Fruit fly (Drosophila melanogaster) whole organism, embryonic: ENCODE measurements around the gene Chchd2.

Source experiments
- Bdp1 ChIP-seq: fragments of 200-800 bp; sonication (Bioruptor generic); optimal IDR thresholded peaks from 3 replicates; lab custom pipeline; 2016; ENCODE audit warnings: missing biosample characterization, missing genetic modification characterization
- CG10565 ChIP-seq: fragments of 200-800 bp; sonication (Bioruptor generic); optimal IDR thresholded peaks from 3 replicates; lab custom pipeline; 2016; ENCODE audit warnings: missing biosample characterization, mild to moderate bottlenecking, missing genetic modification characterization
- CG10959 ChIP-seq: fragments of 200-800 bp; sonication (Bioruptor generic); IDR thresholded peaks from 2 replicates; pipeline ENCODE4 v1.3.6; 2022; ENCODE audit warnings: missing biosample characterization, missing genetic modification characterization
- CG11093 ChIP-seq: fragments of 200-800 bp; sonication (Bioruptor generic); IDR thresholded peaks from 3 replicates; pipeline ENCODE4 v1.3.6; 2022; ENCODE audit warnings: missing biosample characterization, missing genetic modification characterization
- CG12236 ChIP-seq: fragments of 200-800 bp; sonication (Bioruptor generic); optimal IDR thresholded peaks from 2 replicates; lab custom pipeline; 2016; ENCODE audit warnings: missing biosample characterization, missing genetic modification characterization
- CG12942 ChIP-seq: fragments of 200-800 bp; sonication (Bioruptor generic); optimal IDR thresholded peaks from 3 replicates; lab custom pipeline; 2016; ENCODE audit warnings: missing biosample characterization, missing genetic modification characterization
- CG14014 ChIP-seq: fragments of 200-800 bp; sonication (Bioruptor generic); IDR thresholded peaks from 2 replicates; pipeline ENCODE4 v1.3.6; 2022; ENCODE audit warnings: missing biosample characterization, missing genetic modification characterization
- CG14965 ChIP-seq: fragments of 200-800 bp; sonication (Bioruptor generic); optimal IDR thresholded peaks from 2 replicates; lab custom pipeline; 2016; ENCODE audit warnings: missing biosample characterization, missing genetic modification characterization, borderline replicate concordance
- CG15073 ChIP-seq: fragments of 200-800 bp; sonication (Bioruptor generic); optimal IDR thresholded peaks from 2 replicates; lab custom pipeline; 2016; ENCODE audit warnings: missing biosample characterization, missing genetic modification characterization
- CG15479 ChIP-seq: fragments of 200-800 bp; sonication (Bioruptor generic); optimal IDR thresholded peaks from 3 replicates; lab custom pipeline; 2019; ENCODE audit warnings: missing biosample characterization, mild to moderate bottlenecking, missing genetic modification characterization, moderate library complexity
- CG17359 ChIP-seq: fragments of 200-800 bp; sonication (Bioruptor generic); optimal IDR thresholded peaks from 3 replicates; lab custom pipeline; 2018; ENCODE audit warnings: missing biosample characterization, mild to moderate bottlenecking, missing genetic modification characterization, moderate library complexity
- CG17612 ChIP-seq: fragments of 200-800 bp; sonication (Bioruptor generic); IDR thresholded peaks from 2 replicates; pipeline ENCODE4 v1.3.6; 2022; ENCODE audit warnings: missing biosample characterization, missing genetic modification characterization
- CG1832 ChIP-seq: fragments of 200-800 bp; sonication (Bioruptor generic); optimal IDR thresholded peaks from 2 replicates; lab custom pipeline; 2017; ENCODE audit warnings: missing biosample characterization, mild to moderate bottlenecking, missing genetic modification characterization, inconsistent platforms
- CG2875 ChIP-seq: fragments of 200-800 bp; sonication (Bioruptor generic); optimal IDR thresholded peaks from 2 replicates; lab custom pipeline; 2017; ENCODE audit warnings: missing biosample characterization, mild to moderate bottlenecking, missing genetic modification characterization, missing genetic modification reagents
- CG30431 ChIP-seq: fragments of 200-800 bp; sonication (Bioruptor generic); optimal IDR thresholded peaks from 2 replicates; lab custom pipeline; 2017; ENCODE audit warnings: missing biosample characterization, missing genetic modification characterization
- CG3407 ChIP-seq: fragments of 200-800 bp; sonication (Bioruptor generic); optimal IDR thresholded peaks from 2 replicates; lab custom pipeline; 2018; ENCODE audit warnings: missing biosample characterization, mild to moderate bottlenecking, missing genetic modification characterization
- CG3847 ChIP-seq: fragments of 200-800 bp; sonication (Bioruptor generic); IDR thresholded peaks from 2 replicates; pipeline ENCODE4 v1.3.6; 2022; ENCODE audit warnings: missing biosample characterization, missing genetic modification characterization
- CG4404 ChIP-seq: fragments of 200-800 bp; sonication (Bioruptor generic); IDR thresholded peaks from 2 replicates; pipeline ENCODE4 v1.3.6; 2022; ENCODE audit warnings: missing biosample characterization, missing genetic modification characterization
- CG5953 ChIP-seq: fragments of 200-800 bp; sonication (Bioruptor generic); IDR thresholded peaks from 2 replicates; pipeline ENCODE4 v1.3.6; 2022; ENCODE audit warnings: missing biosample characterization, missing genetic modification characterization
- CG8290 ChIP-seq, 3 experiments: fragments of 200-800 bp; sonication (Bioruptor generic); optimal IDR thresholded peaks; 2 replicates each; lab custom pipeline; 2016 to 2019; ENCODE audit warnings: missing biosample characterization in 3 of 3, missing genetic modification characterization in 3 of 3, mild to moderate bottlenecking in 2 of 3, moderate library complexity in 1 of 3
- CG8388 ChIP-seq: fragments of 200-800 bp; sonication (Bioruptor generic); optimal IDR thresholded peaks from 2 replicates; lab custom pipeline; 2019; ENCODE audit warnings: missing biosample characterization, mild to moderate bottlenecking, missing genetic modification characterization, moderate library complexity
- D19A ChIP-seq: fragments of 200-800 bp; optimal IDR thresholded peaks from 3 replicates; lab custom pipeline; 2019; ENCODE audit warnings: missing biosample characterization, mild to moderate bottlenecking, missing genetic modification characterization, moderate library complexity
- D19B ChIP-seq: fragments of 200-800 bp; sonication (Bioruptor generic); optimal IDR thresholded peaks from 2 replicates; lab custom pipeline; 2017; ENCODE audit warnings: missing biosample characterization, mild to moderate bottlenecking, missing genetic modification characterization
- Doc3 ChIP-seq: fragments of 200-800 bp; sonication (Bioruptor generic); IDR thresholded peaks from 3 replicates; pipeline ENCODE4 v1.3.6; 2022; ENCODE audit warnings: missing biosample characterization, missing genetic modification characterization; ENCODE audit not compliant: partially characterized antibody
- Elba2 ChIP-seq: fragments of 200-800 bp; sonication (Bioruptor generic); optimal IDR thresholded peaks from 3 replicates; lab custom pipeline; 2016; ENCODE audit warnings: missing biosample characterization, missing genetic modification characterization
- HLHmδ ChIP-seq: fragments of 200-800 bp; sonication (Bioruptor generic); optimal IDR thresholded peaks from 2 replicates; lab custom pipeline; 2018; ENCODE audit warnings: missing biosample characterization, mild to moderate bottlenecking, missing genetic modification characterization, moderate library complexity
- Mad ChIP-seq: fragments of 200-800 bp; sonication (Bioruptor generic); optimal IDR thresholded peaks from 2 replicates; lab custom pipeline; 2016; ENCODE audit warnings: missing biosample characterization, missing genetic modification characterization
- Mes4 ChIP-seq: fragments of 200-800 bp; sonication (Bioruptor generic); optimal IDR thresholded peaks from 2 replicates; lab custom pipeline; 2016; ENCODE audit warnings: missing biosample characterization, missing genetic modification characterization
- Mrtf ChIP-seq: fragments of 200-800 bp; sonication (Bioruptor generic); IDR thresholded peaks from 3 replicates; pipeline ENCODE4 v1.3.6; 2022; ENCODE audit warnings: missing biosample characterization, missing genetic modification characterization
- Oaz ChIP-seq: fragments of 200-800 bp; sonication (Bioruptor generic); IDR thresholded peaks from 2 replicates; pipeline ENCODE4 v1.3.6; 2022; ENCODE audit warnings: missing biosample characterization, missing genetic modification characterization
- Ptx1 ChIP-seq: fragments of 200-800 bp; sonication (Bioruptor generic); IDR thresholded peaks from 2 replicates; pipeline ENCODE4 v1.3.6; 2022; ENCODE audit warnings: missing biosample characterization, missing genetic modification characterization
- Ravus ChIP-seq: fragments of 200-800 bp; sonication (Bioruptor generic); IDR thresholded peaks from 2 replicates; pipeline ENCODE4 v1.3.6; 2022; ENCODE audit warnings: missing biosample characterization, missing genetic modification characterization
- Sry-β ChIP-seq: fragments of 200-800 bp; sonication (Bioruptor generic); optimal IDR thresholded peaks from 2 replicates; lab custom pipeline; 2018; ENCODE audit warnings: missing biosample characterization, mild to moderate bottlenecking, missing genetic modification characterization, moderate library complexity
- ab ChIP-seq: fragments of 200-800 bp; sonication (Bioruptor generic); optimal IDR thresholded peaks from 2 replicates; lab custom pipeline; 2016; ENCODE audit warnings: missing biosample characterization, missing genetic modification characterization
- ase ChIP-seq: fragments of 200-800 bp; sonication (Bioruptor generic); IDR thresholded peaks from 3 replicates; pipeline ENCODE4 v1.3.6; 2022; ENCODE audit warnings: missing biosample characterization, missing genetic modification characterization
- fd102C ChIP-seq: fragments of 200-800 bp; sonication (Bioruptor generic); optimal IDR thresholded peaks from 2 replicates; lab custom pipeline; 2018; ENCODE audit warnings: missing biosample characterization, mild to moderate bottlenecking, missing genetic modification characterization, moderate library complexity
- grn ChIP-seq: fragments of 200-800 bp; sonication (Bioruptor generic); optimal IDR thresholded peaks from 3 replicates; lab custom pipeline; 2017; ENCODE audit warnings: missing biosample characterization, missing genetic modification characterization
- her ChIP-seq: fragments of 200-800 bp; sonication (Bioruptor generic); optimal IDR thresholded peaks from 2 replicates; lab custom pipeline; 2016; ENCODE audit warnings: missing biosample characterization, missing genetic modification characterization
- jigr1 ChIP-seq: fragments of 200-800 bp; sonication (Bioruptor generic); IDR thresholded peaks from 3 replicates; pipeline ENCODE4 v1.3.6; 2022; ENCODE audit warnings: missing biosample characterization, missing genetic modification characterization
- kay ChIP-seq: fragments of 200-800 bp; sonication (Bioruptor generic); optimal IDR thresholded peaks from 2 replicates; lab custom pipeline; 2016; ENCODE audit warnings: missing biosample characterization, missing genetic modification characterization
- nom ChIP-seq: fragments of 200-800 bp; sonication (Bioruptor generic); optimal IDR thresholded peaks from 2 replicates; lab custom pipeline; 2017; ENCODE audit warnings: missing biosample characterization, missing genetic modification characterization, mild to moderate bottlenecking, moderate library complexity, missing genetic modification reagents
- pan ChIP-seq, 4 experiments: fragments of >200 bp in 3 of 4; fragments of 200-800 bp in 1 of 4; sonication (Bioruptor generic) in 1 of 4; optimal IDR thresholded peaks in 3 of 4; IDR thresholded peaks in 1 of 4; 2 replicates each; pipeline versions ENCODE4 v1.3.6 to Lab custom; 2017 to 2022; ENCODE audit warnings: missing biosample characterization in 2 of 4, missing genetic modification characterization in 2 of 4, mixed read lengths in 1 of 4
- pho ChIP-seq: fragments of 200-800 bp; sonication (Bioruptor generic); optimal IDR thresholded peaks from 2 replicates; lab custom pipeline; 2016; ENCODE audit warnings: missing biosample characterization, missing genetic modification characterization
- pnt ChIP-seq: fragments of 200-800 bp; sonication (Bioruptor generic); optimal IDR thresholded peaks from 3 replicates; lab custom pipeline; 2016; ENCODE audit warnings: missing biosample characterization, missing genetic modification characterization
- rib ChIP-seq: fragments of 200-800 bp; sonication (Bioruptor generic); IDR thresholded peaks from 2 replicates; pipeline ENCODE4 v1.3.6; 2022; ENCODE audit warnings: missing biosample characterization, missing genetic modification characterization
- sima ChIP-seq: fragments of 200-800 bp; sonication (Bioruptor generic); optimal IDR thresholded peaks from 2 replicates; lab custom pipeline; 2016; ENCODE audit warnings: missing biosample characterization, missing genetic modification characterization
- sqz ChIP-seq: fragments of 200-800 bp; sonication (Bioruptor generic); optimal IDR thresholded peaks from 3 replicates; lab custom pipeline; 2018; ENCODE audit warnings: missing biosample characterization, mild to moderate bottlenecking, missing genetic modification characterization
- vvl ChIP-seq: fragments of 200-800 bp; sonication (Bioruptor generic); IDR thresholded peaks from 2 replicates; pipeline ENCODE4 v1.3.6; 2022; ENCODE audit warnings: missing biosample characterization, missing genetic modification characterization
- zen ChIP-seq: fragments of 200-800 bp; sonication (Bioruptor generic); optimal IDR thresholded peaks from 3 replicates; lab custom pipeline; 2018; ENCODE audit warnings: missing biosample characterization, mild to moderate bottlenecking, missing genetic modification characterization, moderate library complexity
- zen2 ChIP-seq: fragments of 200-800 bp; sonication (Bioruptor generic); IDR thresholded peaks from 3 replicates; pipeline ENCODE4 v1.3.6; 2022; ENCODE audit warnings: missing biosample characterization, missing genetic modification characterization; ENCODE audit not compliant: partially characterized antibody
- zf30C ChIP-seq: fragments of 200-800 bp; sonication (Bioruptor generic); optimal IDR thresholded peaks from 3 replicates; lab custom pipeline; 2018; ENCODE audit warnings: missing biosample characterization, mild to moderate bottlenecking, missing genetic modification characterization

Gene Chchd2

dm6 chrX:17159819-17160218, 11.0 kb downstream of the Chchd2 start, which contains the start of gene baz (continued):
- peak; percentile 13 for TF ChIP-seq nom (GFP tag; lab: Kevin White, UChicago)
- no peak for TF ChIP-seq Mrtf
- no peak for TF ChIP-seq pan (optimal IDR thresholded peaks at IDR 0.05; lab: Kevin White, UChicago)
- peak in 1 of 2 experiments; percentile 19 for TF ChIP-seq pan (GFP tag; optimal IDR thresholded peaks at IDR 0.05 in 1 of 2, IDR thresholded peaks at IDR 0.05 in 1 of 2)
- no peak for TF ChIP-seq zf30C (GFP tag; lab: Kevin White, UChicago)
- TF ChIP-seq HLHmδ (GFP tag; lab: Kevin White, UChicago): peak; percentile 17
- TF ChIP-seq pnt: no peak
- no peak for TF ChIP-seq Oaz (GFP tag; lab: Robert Waterston, UW)
- peak; percentile 1 for TF ChIP-seq zen
- no peak for TF ChIP-seq CG17612 (GFP tag; lab: Robert Waterston, UW)
- TF ChIP-seq CG3407 (GFP tag; lab: Kevin White, UChicago): no peak
- TF ChIP-seq CG17359 (tag; lab: Kevin White, UChicago): peak; percentile 1
- no peak for TF ChIP-seq CG2875 (GFP tag; lab: Kevin White, UChicago)
- TF ChIP-seq fd102C (GFP tag; lab: Kevin White, UChicago): no peak
- TF ChIP-seq Ptx1 (GFP tag; lab: Robert Waterston, UW): no peak
- no peak for TF ChIP-seq D19B (GFP tag; lab: Kevin White, UChicago)
- TF ChIP-seq Elba2: no peak
- TF ChIP-seq CG15479 (GFP tag; lab: Kevin White, UChicago): no peak
- TF ChIP-seq sima (GFP tag; lab: Kevin White, UChicago): no peak
- no peak for TF ChIP-seq CG8388 (GFP tag; lab: Kevin White, UChicago)
- no peak for TF ChIP-seq CG10959 (GFP tag; lab: Robert Waterston, UW)
- no peak for TF ChIP-seq CG5953 (GFP tag; lab: Robert Waterston, UW)
- TF ChIP-seq sqz (GFP tag; lab: Kevin White, UChicago): peak; percentile 61
- no peak for TF ChIP-seq Mes4 (GFP tag; lab: Kevin White, UChicago)
- no peak for TF ChIP-seq ab (GFP tag; lab: Kevin White, UChicago)
- TF ChIP-seq CG3847 (GFP tag; lab: Robert Waterston, UW): peak; percentile 42
- peak; percentile 5 for TF ChIP-seq her
- TF ChIP-seq CG4404 (GFP tag; lab: Robert Waterston, UW): no peak
- TF ChIP-seq CG8290 (GFP tag; optimal IDR thresholded peaks at IDR 0.05; lab: Kevin White, UChicago): no peak
- no peak for TF ChIP-seq CG8290 (tag; optimal IDR thresholded peaks at IDR 0.05; lab: Kevin White, UChicago)
- no peak for TF ChIP-seq CG11093 (GFP tag; lab: Robert Waterston, UW)
- no peak for TF ChIP-seq CG15073 (GFP tag; lab: Kevin White, UChicago)
- TF ChIP-seq Sry-β: no peak
- no peak for TF ChIP-seq kay
- no peak for TF ChIP-seq Ravus (GFP tag; lab: Robert Waterston, UW)
- no peak for TF ChIP-seq CG12942
- peak; percentile 83 for TF ChIP-seq zen2 (GFP tag; lab: Robert Waterston, UW)
- no peak for TF ChIP-seq D19A (tag; lab: Kevin White, UChicago)
- no peak for TF ChIP-seq pho (GFP tag; lab: Kevin White, UChicago)
- TF ChIP-seq CG12236 (GFP tag; lab: Kevin White, UChicago): no peak
- peak; percentile 67 for TF ChIP-seq Doc3 (GFP tag; lab: Robert Waterston, UW)
- TF ChIP-seq CG10565 (GFP tag; lab: Kevin White, UChicago): no peak
- TF ChIP-seq CG30431: no peak
- TF ChIP-seq jigr1 (GFP tag; lab: Robert Waterston, UW): no peak
- TF ChIP-seq CG14965 (GFP tag; lab: Kevin White, UChicago): no peak
- TF ChIP-seq Bdp1: no peak
- no peak for TF ChIP-seq rib
- no peak for TF ChIP-seq ase (GFP tag; lab: Robert Waterston, UW)
- TF ChIP-seq grn (GFP tag; lab: Kevin White, UChicago): peak; percentile 24
- TF ChIP-seq CG14014 (GFP tag; lab: Robert Waterston, UW): no peak
- TF ChIP-seq CG1832 (GFP tag; lab: Kevin White, UChicago): no peak
- peak; percentile 60; the same call in 1 of the 2 replicates for TF ChIP-seq vvl (GFP tag; lab: Robert Waterston, UW)
- TF ChIP-seq Mad (GFP tag; lab: Kevin White, UChicago): no peak
